Fruit fly (Drosophila melanogaster) whole organism, embryonic: Measurements from ENCODE around the gene CG13392.

ENCODE experiments used
- Atf6 ChIP-seq: fragments of 200-800 bp; sonication (Bioruptor generic); IDR thresholded peaks from 2 replicates; pipeline ENCODE4 v1.3.6; 2022; ENCODE audit warnings: missing biosample characterization, missing genetic modification characterization
- Bdp1 ChIP-seq: fragments of 200-800 bp; sonication (Bioruptor generic); optimal IDR thresholded peaks from 3 replicates; lab custom pipeline; 2016; ENCODE audit warnings: missing biosample characterization, missing genetic modification characterization
- CG10462 ChIP-seq: fragments of 200-800 bp; sonication (Bioruptor generic); optimal IDR thresholded peaks from 2 replicates; lab custom pipeline; 2016; ENCODE audit warnings: missing biosample characterization, missing genetic modification characterization
- CG11085 ChIP-seq: fragments of 200-800 bp; sonication (Bioruptor generic); IDR thresholded peaks from 2 replicates; pipeline ENCODE4 v1.3.6; 2022; ENCODE audit warnings: missing biosample characterization, missing genetic modification characterization
- CG13424 ChIP-seq: fragments of 200-800 bp; sonication (Bioruptor generic); optimal IDR thresholded peaks from 2 replicates; lab custom pipeline; 2019; ENCODE audit warnings: missing biosample characterization, mild to moderate bottlenecking, missing genetic modification characterization, moderate library complexity
- CG14014 ChIP-seq: fragments of 200-800 bp; sonication (Bioruptor generic); IDR thresholded peaks from 2 replicates; pipeline ENCODE4 v1.3.6; 2022; ENCODE audit warnings: missing biosample characterization, missing genetic modification characterization
- CG18764 ChIP-seq: fragments of 200-800 bp; sonication (Bioruptor generic); optimal IDR thresholded peaks from 3 replicates; lab custom pipeline; 2016; ENCODE audit warnings: missing biosample characterization, missing genetic modification characterization
- CG2120 ChIP-seq: fragments of 200-800 bp; sonication (Bioruptor generic); optimal IDR thresholded peaks from 3 replicates; lab custom pipeline; 2016; ENCODE audit warnings: missing biosample characterization, missing genetic modification characterization
- CG30020 ChIP-seq: fragments of 200-800 bp; optimal IDR thresholded peaks from 2 replicates; lab custom pipeline; 2019; ENCODE audit warnings: missing biosample characterization, mild to moderate bottlenecking, missing genetic modification characterization, moderate library complexity
- CG4328 ChIP-seq: fragments of 200-800 bp; sonication (Bioruptor generic); optimal IDR thresholded peaks from 3 replicates; lab custom pipeline; 2017; ENCODE audit warnings: missing biosample characterization, missing genetic modification reagents, missing genetic modification characterization
- CG6791 ChIP-seq: fragments of 200-800 bp; sonication (Bioruptor generic); IDR thresholded peaks from 3 replicates; pipeline ENCODE4 v1.3.6; 2022; ENCODE audit warnings: missing biosample characterization, missing genetic modification characterization; ENCODE audit not compliant: partially characterized antibody
- CG7271 ChIP-seq: fragments of 200-800 bp; sonication (Bioruptor generic); optimal IDR thresholded peaks from 2 replicates; lab custom pipeline; 2018; ENCODE audit warnings: missing biosample characterization, mild to moderate bottlenecking, missing genetic modification characterization, moderate library complexity
- CG8089 ChIP-seq: fragments of 200-800 bp; sonication (Bioruptor generic); optimal IDR thresholded peaks from 3 replicates; lab custom pipeline; 2016; ENCODE audit warnings: missing biosample characterization, missing genetic modification characterization
- CG8924 ChIP-seq: fragments of 200-800 bp; optimal IDR thresholded peaks from 3 replicates; lab custom pipeline; 2019; ENCODE audit warnings: missing biosample characterization, mild to moderate bottlenecking, missing genetic modification characterization, moderate library complexity
- CG9817 ChIP-seq: fragments of 200-800 bp; sonication (Bioruptor generic); optimal IDR thresholded peaks from 2 replicates; lab custom pipeline; 2018; ENCODE audit warnings: missing biosample characterization, mild to moderate bottlenecking, missing genetic modification characterization, moderate library complexity
- CTCF ChIP-seq: fragments of 200-800 bp; sonication (Bioruptor generic); optimal IDR thresholded peaks from 2 replicates; lab custom pipeline; 2017; ENCODE audit warnings: missing biosample characterization, mild to moderate bottlenecking, missing genetic modification characterization, moderate library complexity
- Chrac-16 ChIP-seq: fragments of 200-800 bp; sonication (Bioruptor generic); optimal IDR thresholded peaks from 3 replicates; lab custom pipeline; 2016; ENCODE audit warnings: missing biosample characterization, missing genetic modification characterization
- Dbx ChIP-seq: fragments of 200-800 bp; sonication (Bioruptor generic); IDR thresholded peaks from 3 replicates; pipeline ENCODE4 v1.3.6; 2022; ENCODE audit warnings: missing biosample characterization, missing genetic modification characterization
- Elba2 ChIP-seq: fragments of 200-800 bp; sonication (Bioruptor generic); optimal IDR thresholded peaks from 3 replicates; lab custom pipeline; 2016; ENCODE audit warnings: missing biosample characterization, missing genetic modification characterization
- Gsc ChIP-seq: fragments of 200-800 bp; sonication (Bioruptor generic); IDR thresholded peaks from 2 replicates; pipeline ENCODE4 v1.3.6; 2022; ENCODE audit warnings: missing biosample characterization, missing genetic modification characterization
- HHEX ChIP-seq: fragments of 200-800 bp; sonication (Bioruptor generic); optimal IDR thresholded peaks from 3 replicates; lab custom pipeline; 2017; ENCODE audit warnings: missing biosample characterization, mild to moderate bottlenecking, missing genetic modification characterization, missing genetic modification reagents
- Hmx ChIP-seq: fragments of 200-800 bp; sonication (Bioruptor generic); optimal IDR thresholded peaks from 2 replicates; lab custom pipeline; 2016; ENCODE audit warnings: missing biosample characterization, missing genetic modification characterization
- MTF-1 ChIP-seq: fragments of 200-800 bp; sonication (Bioruptor generic); optimal IDR thresholded peaks from 2 replicates; lab custom pipeline; 2018; ENCODE audit warnings: missing biosample characterization, mild to moderate bottlenecking, missing genetic modification characterization, borderline replicate concordance
- Meics ChIP-seq: fragments of 200-800 bp; sonication (Bioruptor generic); optimal IDR thresholded peaks from 2 replicates; lab custom pipeline; 2017; ENCODE audit warnings: missing biosample characterization, mild to moderate bottlenecking, missing genetic modification characterization
- Myb ChIP-seq: fragments of 200-800 bp; sonication (Bioruptor generic); optimal IDR thresholded peaks from 2 replicates; lab custom pipeline; 2016; ENCODE audit warnings: missing biosample characterization, missing genetic modification characterization
- NC2α ChIP-seq: fragments of 200-800 bp; sonication (Bioruptor generic); optimal IDR thresholded peaks from 2 replicates; lab custom pipeline; 2016; ENCODE audit warnings: missing biosample characterization, missing genetic modification characterization
- Nf-YB ChIP-seq: fragments of 200-800 bp; sonication (Bioruptor generic); optimal IDR thresholded peaks from 3 replicates; lab custom pipeline; 2019; ENCODE audit warnings: missing biosample characterization, mild to moderate bottlenecking, missing genetic modification characterization, moderate library complexity
- Taf1 ChIP-seq: fragments of 200-800 bp; sonication (Bioruptor generic); IDR thresholded peaks from 2 replicates; pipeline ENCODE4 v1.3.6; 2022; ENCODE audit warnings: missing biosample characterization, missing genetic modification characterization
- Tbp ChIP-seq: fragments of >200 bp; optimal IDR thresholded peaks from 2 replicates; lab custom pipeline; 2018; ENCODE audit warnings: missing biosample characterization, missing genetic modification characterization
- ara ChIP-seq: fragments of 200-800 bp; sonication (Bioruptor generic); IDR thresholded peaks from 2 replicates; pipeline ENCODE4 v1.3.6; 2022; ENCODE audit warnings: missing biosample characterization, missing genetic modification characterization
- bcd ChIP-seq: fragments of 200-800 bp; sonication (Bioruptor generic); optimal IDR thresholded peaks from 2 replicates; lab custom pipeline; 2017; ENCODE audit warnings: missing biosample characterization, mild to moderate bottlenecking, missing genetic modification characterization
- crol ChIP-seq: fragments of 200-800 bp; sonication (Bioruptor generic); IDR thresholded peaks from 2 replicates; pipeline ENCODE4 v1.3.6; 2022; ENCODE audit warnings: missing biosample characterization, missing genetic modification characterization
- dpn ChIP-seq, 2 experiments: fragments of 200-800 bp; sonication (Bioruptor generic); optimal IDR thresholded peaks; 3 replicates each; lab custom pipeline; 2016; ENCODE audit warnings: missing biosample characterization in 2 of 2, missing genetic modification characterization in 2 of 2
- emc ChIP-seq: fragments of 200-800 bp; sonication (Bioruptor generic); optimal IDR thresholded peaks from 2 replicates; lab custom pipeline; 2016; ENCODE audit warnings: missing biosample characterization, missing genetic modification characterization
- eyg ChIP-seq: fragments of 200-800 bp; sonication (Bioruptor generic); optimal IDR thresholded peaks from 3 replicates; lab custom pipeline; 2016; ENCODE audit warnings: missing biosample characterization, missing genetic modification characterization
- fd3F ChIP-seq: fragments of 200-800 bp; sonication (Bioruptor generic); optimal IDR thresholded peaks from 2 replicates; lab custom pipeline; 2018; ENCODE audit warnings: missing biosample characterization, mild to moderate bottlenecking, missing genetic modification characterization, moderate library complexity
- gro ChIP-seq: fragments of 200-800 bp; sonication (Bioruptor generic); optimal IDR thresholded peaks from 2 replicates; lab custom pipeline; 2016; ENCODE audit warnings: missing biosample characterization, missing genetic modification characterization
- ranshi ChIP-seq: fragments of 200-800 bp; sonication (Bioruptor generic); IDR thresholded peaks from 2 replicates; pipeline ENCODE4 v1.3.6; 2022; ENCODE audit warnings: missing biosample characterization, missing genetic modification characterization
- repo ChIP-seq: fragments of 200-800 bp; sonication (Bioruptor generic); optimal IDR thresholded peaks from 2 replicates; lab custom pipeline; 2016; ENCODE audit warnings: missing biosample characterization, missing genetic modification characterization
- rib ChIP-seq: fragments of 200-800 bp; sonication (Bioruptor generic); IDR thresholded peaks from 2 replicates; pipeline ENCODE4 v1.3.6; 2022; ENCODE audit warnings: missing biosample characterization, missing genetic modification characterization
- salm ChIP-seq: fragments of 200-800 bp; sonication (Bioruptor generic); optimal IDR thresholded peaks from 2 replicates; lab custom pipeline; 2018; ENCODE audit warnings: missing biosample characterization, mild to moderate bottlenecking, missing genetic modification characterization
- scrt ChIP-seq: fragments of 200-800 bp; sonication (Bioruptor generic); optimal IDR thresholded peaks from 2 replicates; lab custom pipeline; 2018; ENCODE audit warnings: missing biosample characterization, mild to moderate bottlenecking, missing genetic modification characterization, moderate library complexity
- seq ChIP-seq: fragments of 200-800 bp; sonication (Bioruptor generic); IDR thresholded peaks from 2 replicates; pipeline ENCODE4 v1.3.6; 2022; ENCODE audit warnings: missing biosample characterization, missing genetic modification characterization
- slou ChIP-seq: fragments of 200-800 bp; sonication (Bioruptor generic); optimal IDR thresholded peaks from 3 replicates; lab custom pipeline; 2016; ENCODE audit warnings: missing biosample characterization, missing genetic modification characterization
- sna ChIP-seq: fragments of 200-800 bp; sonication (Bioruptor generic); IDR thresholded peaks from 2 replicates; pipeline ENCODE4 v1.3.6; 2022; ENCODE audit warnings: missing biosample characterization, missing genetic modification characterization; ENCODE audit not compliant: partially characterized antibody
- so ChIP-seq: fragments of 200-800 bp; sonication (Bioruptor generic); IDR thresholded peaks from 3 replicates; pipeline ENCODE4 v1.3.6; 2022; ENCODE audit warnings: missing biosample characterization, missing genetic modification characterization
- tap ChIP-seq: fragments of 200-800 bp; optimal IDR thresholded peaks from 3 replicates; lab custom pipeline; 2019; ENCODE audit warnings: missing biosample characterization, mild to moderate bottlenecking, missing genetic modification characterization, moderate library complexity
- tll ChIP-seq, 2 experiments: fragments of 200-800 bp in 1 of 2; fragments of >200 bp in 1 of 2; sonication (Bioruptor generic) in 1 of 2; optimal IDR thresholded peaks; 2 replicates each; lab custom pipeline; 2017 to 2019; ENCODE audit warnings: missing biosample characterization in 2 of 2, missing genetic modification characterization in 2 of 2, mild to moderate bottlenecking in 1 of 2, moderate library complexity in 1 of 2
- vfl ChIP-seq: fragments of 200-800 bp; sonication (Bioruptor generic); optimal IDR thresholded peaks from 2 replicates; lab custom pipeline; 2016; ENCODE audit warnings: missing biosample characterization, missing genetic modification characterization
- wdn ChIP-seq: fragments of 200-800 bp; sonication (Bioruptor generic); IDR thresholded peaks from 2 replicates; pipeline ENCODE4 v1.3.6; 2022; ENCODE audit warnings: missing biosample characterization, missing genetic modification characterization

Gene CG13392

dm6 chr2L:8364006-8364956 lies 18.3 kb downstream of the CG13392 start, which contains the start of the genes RpS13 and CSN8 (continued):
- no peak for TF ChIP-seq Elba2 (GFP tag; lab: Kevin White, UChicago)
- no peak for TF ChIP-seq rib (GFP tag; lab: Robert Waterston, UW)
- no peak for TF ChIP-seq fd3F
- TF ChIP-seq repo, result no peak
- TF ChIP-seq CG4328 (GFP tag; lab: Kevin White, UChicago), result no peak
- TF ChIP-seq emc (GFP tag; lab: Kevin White, UChicago), result no peak
- TF ChIP-seq CG11085 (GFP tag; lab: Robert Waterston, UW), result no peak
- TF ChIP-seq vfl, result no peak
- no peak for TF ChIP-seq Hmx (GFP tag; lab: Kevin White, UChicago)
- peak; percentile 10 for TF ChIP-seq scrt (GFP tag; lab: Kevin White, UChicago)
- no peak for TF ChIP-seq seq (GFP tag; lab: Robert Waterston, UW)
- TF ChIP-seq Nf-YB, result no peak
- peak; percentile 31 for TF ChIP-seq Meics (GFP tag; lab: Kevin White, UChicago)
- TF ChIP-seq gro, result peak; percentile 29
- peak; percentile 17 for TF ChIP-seq CG7271
- no peak for TF ChIP-seq MTF-1 (GFP tag; lab: Kevin White, UChicago)
- TF ChIP-seq Chrac-16 (GFP tag; lab: Kevin White, UChicago), result no peak
- TF ChIP-seq bcd (GFP tag; lab: Kevin White, UChicago), result peak; percentile 11
- TF ChIP-seq ara, result no peak
- TF ChIP-seq slou (GFP tag; lab: Kevin White, UChicago), result no peak
- TF ChIP-seq ranshi (GFP tag; lab: Robert Waterston, UW), result no peak
- TF ChIP-seq Tbp (GFP tag; lab: Kevin White, UChicago), result no peak
- no peak for TF ChIP-seq CG14014 (GFP tag; lab: Robert Waterston, UW)
- no peak for TF ChIP-seq HHEX
- peak; percentile 45; the same call in 1 of the 2 replicates for TF ChIP-seq Atf6 (GFP tag; lab: Robert Waterston, UW)
- peak; percentile 5 for TF ChIP-seq CG13424 (tag; lab: Kevin White, UChicago)
- peak; percentile 38 for TF ChIP-seq CG8924
- TF ChIP-seq CG9817 (tag; lab: Kevin White, UChicago), result no peak
- TF ChIP-seq crol (GFP tag; lab: Robert Waterston, UW), result no peak
- TF ChIP-seq tll (GFP tag; optimal IDR thresholded peaks at IDR 0.05; lab: Kevin White, UChicago), result no peak
- no peak for TF ChIP-seq wdn (GFP tag; lab: Robert Waterston, UW)
- TF ChIP-seq dpn (GFP tag; optimal IDR thresholded peaks at IDR 0.05; lab: Kevin White, UChicago), result no peak
- TF ChIP-seq Myb (GFP tag; lab: Kevin White, UChicago), result peak; percentile 29
- no peak for TF ChIP-seq so (GFP tag; lab: Robert Waterston, UW)
- TF ChIP-seq CG10462 (GFP tag; lab: Kevin White, UChicago), result no peak
- peak; percentile 11 for TF ChIP-seq tap (tag; lab: Kevin White, UChicago)
- peak; percentile 7 for TF ChIP-seq CTCF
- TF ChIP-seq CG30020 (tag; lab: Kevin White, UChicago), result peak; percentile 64
- TF ChIP-seq salm (tag; lab: Kevin White, UChicago), result peak; percentile 4
- TF ChIP-seq Gsc, result no peak
- TF ChIP-seq sna (GFP tag; lab: Robert Waterston, UW), result peak; percentile 95
- TF ChIP-seq CG18764 (GFP tag; lab: Kevin White, UChicago), result no peak
- peak; percentile 23; the same call in 2 of the 3 replicates for TF ChIP-seq Dbx
- TF ChIP-seq CG8089 (GFP tag; lab: Kevin White, UChicago), result no peak
- no peak for TF ChIP-seq eyg (GFP tag; lab: Kevin White, UChicago)
- TF ChIP-seq CG6791 (GFP tag; lab: Robert Waterston, UW), result peak; percentile 86
- no peak for TF ChIP-seq Taf1
- no peak for TF ChIP-seq NC2α (GFP tag; lab: Kevin White, UChicago)
- TF ChIP-seq Bdp1, result no peak
- TF ChIP-seq CG2120 (GFP tag; lab: Kevin White, UChicago), result no peak
